Fruit fly (Drosophila melanogaster): Measurements from ENCODE around the gene Edg78E.

DNA sequence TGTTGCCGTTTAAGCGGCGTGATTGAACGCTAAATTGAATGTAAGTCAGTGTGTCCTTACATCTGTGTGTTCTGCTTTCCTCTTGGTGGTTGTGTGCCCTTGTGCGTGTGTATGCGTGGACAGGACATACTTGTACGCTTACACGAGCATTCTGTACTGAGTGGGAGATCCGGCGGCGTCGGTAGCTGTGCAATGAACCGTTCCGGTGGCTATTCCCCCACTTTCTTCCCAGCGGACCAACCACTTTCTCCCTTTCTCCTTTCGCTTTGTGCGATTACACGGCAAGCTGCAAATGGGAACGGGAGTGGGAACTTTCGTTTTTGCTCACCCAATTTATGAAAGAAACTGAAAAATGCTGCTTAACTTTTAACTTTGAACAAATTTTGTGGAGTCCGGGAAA is 27.1 kb upstream of the Edg78E start:
- TF ChIP-seq fd96Ca (GFP tag; IDR thresholded peaks at IDR 0.05) (no peak), CG8301 (tag; optimal IDR thresholded peaks at IDR 0.05) (no peak), CG15710 (tag; optimal IDR thresholded peaks at IDR 0.05) (no peak), CG14655 (GFP tag; optimal IDR thresholded peaks at IDR 0.05) (no peak), EcR (GFP tag; optimal IDR thresholded peaks at IDR 0.05) (no peak), gl (tag; optimal IDR thresholded peaks at IDR 0.05) (no peak), CG17806 (tag; optimal IDR thresholded peaks at IDR 0.05) (no peak), CG10348 (GFP tag; IDR thresholded peaks at IDR 0.05) (no peak), CG34367 (tag; optimal IDR thresholded peaks at IDR 0.05) (no peak)
